Fruit fly (Drosophila melanogaster): ENCODE data around the gene CG6059.

The CG6059 gene

DNA sequence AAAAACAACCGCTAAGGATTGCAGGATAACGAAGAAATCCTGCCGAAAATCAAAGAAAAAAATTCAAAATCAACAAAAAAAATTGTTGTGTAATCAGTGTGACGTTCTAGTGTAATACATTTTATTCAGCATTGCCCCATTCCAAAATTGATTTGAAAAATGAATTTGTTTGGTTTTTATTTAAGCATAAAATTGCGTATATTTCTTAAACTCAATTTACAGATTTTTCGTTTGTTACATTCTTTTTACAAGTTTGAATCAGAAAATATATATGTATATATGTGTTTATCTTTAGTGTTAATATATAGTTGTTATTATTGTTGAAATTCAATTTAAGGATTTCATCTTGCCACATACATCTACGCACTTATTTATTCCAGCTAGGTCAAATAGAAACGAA is at the start of gene CG6059:
Gene CG6059, minus strand, starts transcription at position 101 of the 400 bp plus-strand sequence.
- TF ChIP-seq psq (GFP tag; optimal IDR thresholded peaks at IDR 0.05): no peak
- no peak for TF ChIP-seq CG9705 (GFP tag; optimal IDR thresholded peaks at IDR 0.05)
- TF ChIP-seq h (GFP tag; optimal IDR thresholded peaks at IDR 0.05): no peak
- no peak for TF ChIP-seq Hr78 (GFP tag; optimal IDR thresholded peaks at IDR 0.05)
- TF ChIP-seq N (GFP tag; optimal IDR thresholded peaks at IDR 0.05): no peak
- no peak for TF ChIP-seq fru (GFP tag; optimal IDR thresholded peaks at IDR 0.05)
- no peak for TF ChIP-seq Hr83 (GFP tag; optimal IDR thresholded peaks at IDR 0.05; ENCODE audit: poor library complexity, severe bottlenecking)
- TF ChIP-seq CrebA (GFP tag; optimal IDR thresholded peaks at IDR 0.05; ENCODE audit: borderline replicate concordance): no peak
- no peak for TF ChIP-seq OdsH (GFP tag; optimal IDR thresholded peaks at IDR 0.05)
- TF ChIP-seq tai (GFP tag; optimal IDR thresholded peaks at IDR 0.05): no peak
- no peak for TF ChIP-seq sv (GFP tag; optimal IDR thresholded peaks at IDR 0.05)
- TF ChIP-seq Sp1 (GFP tag; optimal IDR thresholded peaks at IDR 0.05): no peak
- no peak for TF ChIP-seq Rel (GFP tag; optimal IDR thresholded peaks at IDR 0.05)
- TF ChIP-seq Rel (tag; optimal IDR thresholded peaks at IDR 0.05): no peak
- no peak for TF ChIP-seq dsf (GFP tag; optimal IDR thresholded peaks at IDR 0.05; ENCODE audit: borderline replicate concordance)

DNA sequence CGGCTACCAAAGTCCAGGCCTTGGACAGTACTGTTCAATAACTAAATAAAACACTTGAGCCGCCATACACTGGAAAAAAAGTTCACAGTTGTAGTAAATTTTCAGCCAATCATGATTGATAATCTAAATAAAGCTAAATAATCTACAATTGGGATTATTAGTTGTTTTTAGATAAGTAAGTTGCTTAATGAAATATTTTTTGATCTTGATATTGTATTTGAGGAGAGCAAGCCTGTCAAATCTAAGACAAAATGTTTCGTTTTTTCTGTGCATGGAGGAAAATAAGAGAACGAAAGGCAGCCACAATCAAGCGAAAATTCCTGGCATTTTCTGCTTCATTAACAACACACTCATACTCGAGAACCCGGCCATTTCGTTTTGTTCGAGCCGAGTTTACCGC is 46.7 kb upstream of the CG6059 start:
- TF ChIP-seq Dif (GFP tag; optimal IDR thresholded peaks at IDR 0.05; ENCODE audit: partially characterized antibody): no peak
- TF ChIP-seq dmrt93B (GFP tag; optimal IDR thresholded peaks at IDR 0.05): peak; percentile 64
- TF ChIP-seq sage (GFP tag; optimal IDR thresholded peaks at IDR 0.05): peak; percentile 68
- no peak for TF ChIP-seq Dfd (GFP tag; optimal IDR thresholded peaks at IDR 0.05)
- TF ChIP-seq Rel (GFP tag; optimal IDR thresholded peaks at IDR 0.05): no peak
- no peak for TF ChIP-seq Rel (tag; optimal IDR thresholded peaks at IDR 0.05)
- no peak for TF ChIP-seq jim (GFP tag; optimal IDR thresholded peaks at IDR 0.05)
- peak; percentile 38 for TF ChIP-seq CG9705 (GFP tag; optimal IDR thresholded peaks at IDR 0.05)
- TF ChIP-seq N (GFP tag; optimal IDR thresholded peaks at IDR 0.05): no peak
- peak; percentile 57 for TF ChIP-seq CG32264 (GFP tag; optimal IDR thresholded peaks at IDR 0.05)
- no peak for TF ChIP-seq lola (GFP tag; optimal IDR thresholded peaks at IDR 0.05)
- no peak for TF ChIP-seq Abd-B (GFP tag; optimal IDR thresholded peaks at IDR 0.05)
- TF ChIP-seq sv (GFP tag; optimal IDR thresholded peaks at IDR 0.05): no peak
- peak; percentile 72 for TF ChIP-seq HLH106 (tag; optimal IDR thresholded peaks at IDR 0.05)
- peak; percentile 72 for TF ChIP-seq Sp1 (GFP tag; optimal IDR thresholded peaks at IDR 0.05)
- peak in 1 of 2 experiments; percentile 80 for TF ChIP-seq foxo (GFP tag; optimal IDR thresholded peaks at IDR 0.05)
- TF ChIP-seq dsf (GFP tag; optimal IDR thresholded peaks at IDR 0.05; ENCODE audit: borderline replicate concordance): no peak
- TF ChIP-seq br (GFP tag; optimal IDR thresholded peaks at IDR 0.05): peak; percentile 75
- TF ChIP-seq fru (GFP tag; optimal IDR thresholded peaks at IDR 0.05): peak; percentile 79
- peak; percentile 72 for TF ChIP-seq woc (GFP tag; optimal IDR thresholded peaks at IDR 0.05)
- TF ChIP-seq Mio (GFP tag; optimal IDR thresholded peaks at IDR 0.05): no peak
- peak; percentile 75 for TF ChIP-seq OdsH (GFP tag; optimal IDR thresholded peaks at IDR 0.05)
- peak; percentile 50 for TF ChIP-seq Hnf4 (GFP tag; optimal IDR thresholded peaks at IDR 0.05)
- TF ChIP-seq dl (GFP tag; optimal IDR thresholded peaks at IDR 0.05; ENCODE audit: insufficient read depth in 1 of 2, partially characterized antibody in 2 of 2): no peak
- TF ChIP-seq pan (optimal IDR thresholded peaks at IDR 0.05): no peak
- TF ChIP-seq rgr (GFP tag; optimal IDR thresholded peaks at IDR 0.05): peak; percentile 69
- no peak for TF ChIP-seq GATAd (GFP tag; optimal IDR thresholded peaks at IDR 0.05)
- no peak for TF ChIP-seq Hr78 (GFP tag; optimal IDR thresholded peaks at IDR 0.05)
- TF ChIP-seq usp (GFP tag; optimal IDR thresholded peaks at IDR 0.05): no peak
- TF ChIP-seq Vsx2 (GFP tag; optimal IDR thresholded peaks at IDR 0.05; ENCODE audit: partially characterized antibody): no peak
- no peak for TF ChIP-seq Hr83 (GFP tag; optimal IDR thresholded peaks at IDR 0.05; ENCODE audit: poor library complexity, severe bottlenecking)
- peak; percentile 45 for TF ChIP-seq CrebA (GFP tag; optimal IDR thresholded peaks at IDR 0.05; ENCODE audit: borderline replicate concordance)
- TF ChIP-seq tai (GFP tag; optimal IDR thresholded peaks at IDR 0.05): no peak
- TF ChIP-seq psq (GFP tag; optimal IDR thresholded peaks at IDR 0.05): peak; percentile 59
- TF ChIP-seq h (GFP tag; optimal IDR thresholded peaks at IDR 0.05): peak; percentile 66
- TF ChIP-seq ey (GFP tag; optimal IDR thresholded peaks at IDR 0.05): peak; percentile 75
- TF ChIP-seq brk (GFP tag; optimal IDR thresholded peaks at IDR 0.05): peak; percentile 46
- peak; percentile 56 for TF ChIP-seq Jra (GFP tag; optimal IDR thresholded peaks at IDR 0.05)
- TF ChIP-seq Myc (optimal IDR thresholded peaks at IDR 0.05): no peak

Measured in whole organism, wandering third instar larva.